Fruit fly (Drosophila melanogaster) whole organism, embryonic: ENCODE measurements around the gene sni.

ENCODE experiments used
- CG1024 ChIP-seq: fragments of 200-800 bp; sonication (Bioruptor generic); IDR thresholded peaks from 2 replicates; pipeline ENCODE4 v1.3.6; 2022; ENCODE audit warnings: missing biosample characterization, missing genetic modification characterization
- CG10366 ChIP-seq: fragments of 200-800 bp; sonication (Bioruptor generic); IDR thresholded peaks from 2 replicates; pipeline ENCODE4 v1.3.6; 2022; ENCODE audit warnings: missing biosample characterization, missing genetic modification characterization
- CG10959 ChIP-seq: fragments of 200-800 bp; sonication (Bioruptor generic); IDR thresholded peaks from 2 replicates; pipeline ENCODE4 v1.3.6; 2022; ENCODE audit warnings: missing biosample characterization, missing genetic modification characterization
- CG12071 ChIP-seq: fragments of 200-800 bp; sonication (Bioruptor generic); optimal IDR thresholded peaks from 3 replicates; lab custom pipeline; 2018; ENCODE audit warnings: missing biosample characterization, mild to moderate bottlenecking, missing genetic modification characterization
- CG14710 ChIP-seq: fragments of 200-800 bp; sonication (Bioruptor generic); optimal IDR thresholded peaks from 3 replicates; lab custom pipeline; 2019; ENCODE audit warnings: missing biosample characterization, mild to moderate bottlenecking, missing genetic modification characterization, moderate library complexity
- CG14860 ChIP-seq: fragments of 200-800 bp; sonication (Bioruptor generic); IDR thresholded peaks from 3 replicates; pipeline ENCODE4 v1.3.6; 2022; ENCODE audit warnings: missing biosample characterization, missing genetic modification characterization; ENCODE audit not compliant: partially characterized antibody
- CG1647 ChIP-seq: fragments of 200-800 bp; sonication (Bioruptor generic); optimal IDR thresholded peaks from 3 replicates; lab custom pipeline; 2016; ENCODE audit warnings: missing biosample characterization, missing genetic modification characterization
- CG17361 ChIP-seq: fragments of 200-800 bp; sonication (Bioruptor generic); IDR thresholded peaks from 3 replicates; pipeline ENCODE4 v1.3.6; 2022; ENCODE audit warnings: missing biosample characterization, missing genetic modification characterization
- CG18599 ChIP-seq: fragments of 200-800 bp; sonication (Bioruptor generic); optimal IDR thresholded peaks from 3 replicates; lab custom pipeline; 2017; ENCODE audit warnings: missing biosample characterization, missing genetic modification characterization, mild to moderate bottlenecking, moderate library complexity, missing genetic modification reagents
- CG18619 ChIP-seq: fragments of 200-800 bp; sonication (Bioruptor generic); optimal IDR thresholded peaks from 3 replicates; lab custom pipeline; 2017; ENCODE audit warnings: missing biosample characterization, mild to moderate bottlenecking, missing genetic modification characterization
- CG4282 ChIP-seq: fragments of 200-800 bp; sonication (Bioruptor generic); optimal IDR thresholded peaks from 2 replicates; lab custom pipeline; 2016; ENCODE audit warnings: missing biosample characterization, missing genetic modification characterization
- CG4820 ChIP-seq: fragments of 200-800 bp; sonication (Bioruptor generic); optimal IDR thresholded peaks from 3 replicates; lab custom pipeline; 2016; ENCODE audit warnings: missing biosample characterization, missing genetic modification characterization
- CG6654 ChIP-seq: fragments of 200-800 bp; sonication (Bioruptor generic); optimal IDR thresholded peaks from 2 replicates; lab custom pipeline; 2017; ENCODE audit warnings: missing biosample characterization, mild to moderate bottlenecking, missing genetic modification characterization
- CG8478 ChIP-seq: fragments of >200 bp; optimal IDR thresholded peaks from 2 replicates; lab custom pipeline; 2018
- CG9437 ChIP-seq: fragments of 200-800 bp; sonication (Bioruptor generic); optimal IDR thresholded peaks from 2 replicates; lab custom pipeline; 2018; ENCODE audit warnings: missing biosample characterization, mild to moderate bottlenecking, missing genetic modification characterization
- CG9817 ChIP-seq: fragments of 200-800 bp; sonication (Bioruptor generic); optimal IDR thresholded peaks from 2 replicates; lab custom pipeline; 2018; ENCODE audit warnings: missing biosample characterization, mild to moderate bottlenecking, missing genetic modification characterization, moderate library complexity
- Dip2 ChIP-seq: fragments of 200-800 bp; sonication (Bioruptor generic); IDR thresholded peaks from 2 replicates; pipeline ENCODE4 v1.3.6; 2022; ENCODE audit warnings: missing biosample characterization, missing genetic modification characterization
- Ets65A ChIP-seq: fragments of 200-800 bp; sonication (Bioruptor generic); peaks from one replicate; lab custom pipeline; 2016; ENCODE audit warnings: missing biosample characterization, missing genetic modification characterization
- Gug ChIP-seq: fragments of 200-800 bp; sonication (Bioruptor generic); IDR thresholded peaks from 4 replicates; pipeline ENCODE4 v1.3.6; 2022; ENCODE audit warnings: missing biosample characterization, missing genetic modification characterization
- Hmx ChIP-seq: fragments of 200-800 bp; sonication (Bioruptor generic); optimal IDR thresholded peaks from 2 replicates; lab custom pipeline; 2016; ENCODE audit warnings: missing biosample characterization, missing genetic modification characterization
- Lhr ChIP-seq: fragments of 200-800 bp; sonication (Bioruptor generic); optimal IDR thresholded peaks from 3 replicates; lab custom pipeline; 2017; ENCODE audit warnings: mild to moderate bottlenecking, missing biosample characterization, missing genetic modification reagents, missing genetic modification characterization
- Max ChIP-seq: fragments of 200-800 bp; sonication (Bioruptor generic); optimal IDR thresholded peaks from 2 replicates; lab custom pipeline; 2016; ENCODE audit warnings: missing biosample characterization, mild to moderate bottlenecking, missing genetic modification characterization
- NK7.1 ChIP-seq: fragments of 200-800 bp; sonication (Bioruptor generic); optimal IDR thresholded peaks from 3 replicates; lab custom pipeline; 2016; ENCODE audit warnings: missing biosample characterization, missing genetic modification characterization
- NfI ChIP-seq: fragments of 200-800 bp; sonication (Bioruptor generic); optimal IDR thresholded peaks from 3 replicates; lab custom pipeline; 2018; ENCODE audit warnings: missing biosample characterization, mild to moderate bottlenecking, missing genetic modification characterization, moderate library complexity
- Opbp ChIP-seq: fragments of 200-800 bp; sonication (Bioruptor generic); IDR thresholded peaks from 3 replicates; pipeline ENCODE4 v1.3.6; 2022; ENCODE audit warnings: missing biosample characterization, missing genetic modification characterization; ENCODE audit not compliant: partially characterized antibody
- Scr ChIP-seq: fragments of 200-800 bp; sonication (Bioruptor generic); IDR thresholded peaks from 2 replicates; pipeline ENCODE4 v1.3.6; 2022; ENCODE audit warnings: missing biosample characterization, missing genetic modification characterization; ENCODE audit not compliant: partially characterized antibody
- Sox102F ChIP-seq: fragments of 200-800 bp; sonication (Bioruptor generic); optimal IDR thresholded peaks from 2 replicates; lab custom pipeline; 2018; ENCODE audit warnings: missing biosample characterization, mild to moderate bottlenecking, missing genetic modification characterization, moderate library complexity
- Trl ChIP-seq, 3 experiments: fragments of >200 bp in 2 of 3; fragments of 200-800 bp in 1 of 3; sonication (Bioruptor generic) in 1 of 3; optimal IDR thresholded peaks; 2 replicates in 1 of 3; 3 replicates in 2 of 3; lab custom pipeline; 2016 to 2017; ENCODE audit warnings: missing biosample characterization in 1 of 3, missing genetic modification characterization in 1 of 3
- amos ChIP-seq: fragments of 200-800 bp; sonication (Bioruptor generic); IDR thresholded peaks from 2 replicates; pipeline ENCODE4 v1.3.6; 2022; ENCODE audit warnings: missing biosample characterization, missing genetic modification characterization; ENCODE audit not compliant: partially characterized antibody
- ara ChIP-seq: fragments of 200-800 bp; sonication (Bioruptor generic); IDR thresholded peaks from 2 replicates; pipeline ENCODE4 v1.3.6; 2022; ENCODE audit warnings: missing biosample characterization, missing genetic modification characterization
- cad ChIP-seq: fragments of >200 bp; optimal IDR thresholded peaks from 2 replicates; lab custom pipeline; 2017; ENCODE audit warnings: missing biosample characterization, missing genetic modification characterization
- chinmo ChIP-seq: fragments of 200-800 bp; sonication (Bioruptor generic); IDR thresholded peaks from 4 replicates; pipeline ENCODE4 v1.3.6; 2022; ENCODE audit warnings: missing biosample characterization, missing genetic modification characterization; ENCODE audit not compliant: partially characterized antibody
- da ChIP-seq: fragments of 200-800 bp; sonication (Bioruptor generic); optimal IDR thresholded peaks from 2 replicates; lab custom pipeline; 2016; ENCODE audit warnings: missing biosample characterization, missing genetic modification characterization
- dpn ChIP-seq, 2 experiments: fragments of 200-800 bp; sonication (Bioruptor generic); optimal IDR thresholded peaks; 3 replicates each; lab custom pipeline; 2016; ENCODE audit warnings: missing biosample characterization in 2 of 2, missing genetic modification characterization in 2 of 2
- ewg ChIP-seq: fragments of 200-800 bp; sonication (Bioruptor generic); optimal IDR thresholded peaks from 3 replicates; lab custom pipeline; 2017; ENCODE audit warnings: mild to moderate bottlenecking, missing biosample characterization, missing genetic modification reagents, missing genetic modification characterization
- fd64A ChIP-seq: fragments of 200-800 bp; sonication (Bioruptor generic); optimal IDR thresholded peaks from 3 replicates; lab custom pipeline; 2018; ENCODE audit warnings: missing biosample characterization, mild to moderate bottlenecking, missing genetic modification characterization
- fru ChIP-seq: fragments of >200 bp; optimal IDR thresholded peaks from 2 replicates; lab custom pipeline; 2017
- hb ChIP-seq: fragments of 200-800 bp; sonication (Bioruptor generic); IDR thresholded peaks from 3 replicates; pipeline ENCODE4 v1.3.6; 2022; ENCODE audit warnings: missing biosample characterization, missing genetic modification characterization; ENCODE audit not compliant: partially characterized antibody
- knrl ChIP-seq: fragments of 200-800 bp; sonication (Bioruptor generic); IDR thresholded peaks from 3 replicates; pipeline ENCODE4 v1.3.6; 2022; ENCODE audit warnings: missing biosample characterization, missing genetic modification characterization; ENCODE audit not compliant: partially characterized antibody
- mam ChIP-seq: fragments of 200-800 bp; sonication (Bioruptor generic); optimal IDR thresholded peaks from 3 replicates; lab custom pipeline; 2016; ENCODE audit warnings: missing biosample characterization, missing genetic modification characterization
- mld ChIP-seq: fragments of 200-800 bp; sonication (Bioruptor generic); IDR thresholded peaks from 3 replicates; pipeline ENCODE4 v1.3.6; 2022; ENCODE audit warnings: missing biosample characterization, missing genetic modification characterization; ENCODE audit not compliant: partially characterized antibody
- nmo ChIP-seq: fragments of 200-800 bp; sonication (Bioruptor generic); optimal IDR thresholded peaks from 2 replicates; lab custom pipeline; 2018; ENCODE audit warnings: missing biosample characterization, mild to moderate bottlenecking, missing genetic modification characterization, moderate library complexity
- pzg ChIP-seq: fragments of 200-800 bp; sonication (Bioruptor generic); optimal IDR thresholded peaks from 3 replicates; lab custom pipeline; 2018; ENCODE audit warnings: missing biosample characterization, mild to moderate bottlenecking, missing genetic modification characterization, moderate library complexity
- ro ChIP-seq: fragments of 200-800 bp; sonication (Bioruptor generic); IDR thresholded peaks from 2 replicates; pipeline ENCODE4 v1.3.6; 2022; ENCODE audit warnings: missing biosample characterization, missing genetic modification characterization
- sqz ChIP-seq: fragments of 200-800 bp; sonication (Bioruptor generic); optimal IDR thresholded peaks from 3 replicates; lab custom pipeline; 2018; ENCODE audit warnings: missing biosample characterization, mild to moderate bottlenecking, missing genetic modification characterization
- tgo ChIP-seq: fragments of 200-800 bp; sonication (Bioruptor generic); IDR thresholded peaks from 3 replicates; pipeline ENCODE4 v1.3.6; 2022; ENCODE audit warnings: missing biosample characterization, missing genetic modification characterization

sni gene

DNA sequence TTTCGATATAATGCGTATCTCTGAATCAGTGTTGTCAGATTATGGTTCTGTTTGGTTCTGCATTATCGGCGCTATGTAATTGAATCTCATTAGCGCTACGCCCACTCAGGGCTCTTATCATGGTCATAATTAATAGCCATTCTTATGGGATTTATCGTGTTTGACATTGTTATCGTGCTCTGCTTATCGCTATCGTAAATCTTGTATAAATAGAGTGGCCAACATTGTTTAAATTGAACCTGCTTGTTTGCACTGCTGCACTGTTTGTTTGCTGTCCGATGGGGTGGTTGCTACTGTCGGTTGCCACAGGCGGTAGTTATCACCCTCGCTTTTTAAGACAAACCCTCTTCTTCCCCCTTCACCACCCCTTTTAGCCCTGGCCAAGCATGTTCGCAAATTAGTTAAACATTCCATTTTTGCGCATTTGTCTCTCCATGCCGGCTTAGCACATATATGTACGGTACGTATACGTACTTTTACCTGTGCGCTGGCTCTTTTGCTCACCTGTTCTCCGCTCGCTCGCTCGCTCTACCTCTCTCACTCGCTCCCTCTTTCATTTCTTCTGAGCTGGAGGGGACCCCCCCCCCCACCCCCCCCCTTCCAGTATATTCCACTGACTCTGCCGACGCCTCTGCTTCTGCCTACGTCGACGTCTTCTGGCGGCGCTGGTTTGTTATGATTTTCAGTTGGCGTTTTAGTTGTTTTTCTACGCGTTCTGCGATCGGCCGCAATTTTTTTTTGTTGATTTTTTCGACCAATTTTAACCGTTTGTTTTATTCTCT, 13.7 kb downstream of the sni start (continued):
- TF ChIP-seq NfI (GFP tag; lab: Kevin White, UChicago): no peak
- TF ChIP-seq CG4820 (GFP tag; lab: Kevin White, UChicago): peak; percentile 13
- peak; percentile 44 for TF ChIP-seq CG14710 (tag; lab: Kevin White, UChicago)
- TF ChIP-seq tgo (GFP tag; lab: Robert Waterston, UW): no peak
- TF ChIP-seq hb (GFP tag; lab: Robert Waterston, UW): no peak
- TF ChIP-seq Lhr (GFP tag; lab: Kevin White, UChicago): peak; percentile 44
- TF ChIP-seq CG9817 (tag; lab: Kevin White, UChicago): no peak
- TF ChIP-seq CG18599 (GFP tag; lab: Kevin White, UChicago): peak; percentile 74
- TF ChIP-seq ara: 0 out of 2 replicates have a peak, but pooled peaks have one; percentile 42
- TF ChIP-seq Gug: no peak
- TF ChIP-seq mam (GFP tag; lab: Kevin White, UChicago): no peak
- TF ChIP-seq CG12071 (GFP tag; lab: Kevin White, UChicago): peak; percentile 83
- TF ChIP-seq Trl (optimal IDR thresholded peaks at IDR 0.05; lab: Kevin White, UChicago): peak; percentile 31 to 39
- TF ChIP-seq Trl (GFP tag; optimal IDR thresholded peaks at IDR 0.05; lab: Kevin White, UChicago): peak; percentile 45

DNA sequence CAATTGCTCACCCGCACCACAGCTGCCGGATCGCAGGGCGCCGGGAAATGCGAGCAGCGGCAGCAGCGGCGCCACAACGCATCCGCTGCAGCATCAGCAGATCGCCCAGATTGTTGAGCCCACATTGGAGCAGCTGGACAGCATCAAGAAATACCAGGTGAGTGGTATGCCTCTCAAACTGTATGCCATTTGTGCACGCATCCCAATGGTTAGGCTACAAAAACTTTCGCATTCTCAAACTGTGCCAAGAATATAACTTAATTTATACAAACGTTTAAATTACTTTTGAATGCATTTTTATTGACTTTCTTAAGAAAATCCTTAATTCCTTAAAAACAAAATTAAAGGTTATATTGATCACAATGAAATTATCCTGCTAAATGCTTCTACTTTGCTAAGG, 15.9 kb downstream of the sni start:
- 0 out of 3 replicates have a peak, but pooled peaks have one; percentile 11 for TF ChIP-seq Opbp
- no peak for TF ChIP-seq CG10959 (GFP tag; lab: Robert Waterston, UW)
- peak; percentile 41; the same call in 1 of the 3 replicates for TF ChIP-seq knrl (GFP tag; lab: Robert Waterston, UW)
- no peak for TF ChIP-seq CG10366 (GFP tag; lab: Robert Waterston, UW)
- TF ChIP-seq CG18619 (GFP tag; lab: Kevin White, UChicago): no peak
- peak; percentile 53 for TF ChIP-seq Ets65A (GFP tag; lab: Kevin White, UChicago)
- 0 out of 4 replicates have a peak, but pooled peaks have one; percentile 29 for TF ChIP-seq chinmo (GFP tag; lab: Robert Waterston, UW)
- TF ChIP-seq CG6654: peak; percentile 98
- peak; percentile 85 for TF ChIP-seq cad (GFP tag; lab: Kevin White, UChicago)
- peak; percentile 37; the same call in 1 of the 2 replicates for TF ChIP-seq amos
- peak; percentile 32; the same call in 1 of the 3 replicates for TF ChIP-seq CG14860 (GFP tag; lab: Robert Waterston, UW)
- peak; percentile 11 for TF ChIP-seq CG8478 (lab: Kevin White, UChicago)

DNA sequence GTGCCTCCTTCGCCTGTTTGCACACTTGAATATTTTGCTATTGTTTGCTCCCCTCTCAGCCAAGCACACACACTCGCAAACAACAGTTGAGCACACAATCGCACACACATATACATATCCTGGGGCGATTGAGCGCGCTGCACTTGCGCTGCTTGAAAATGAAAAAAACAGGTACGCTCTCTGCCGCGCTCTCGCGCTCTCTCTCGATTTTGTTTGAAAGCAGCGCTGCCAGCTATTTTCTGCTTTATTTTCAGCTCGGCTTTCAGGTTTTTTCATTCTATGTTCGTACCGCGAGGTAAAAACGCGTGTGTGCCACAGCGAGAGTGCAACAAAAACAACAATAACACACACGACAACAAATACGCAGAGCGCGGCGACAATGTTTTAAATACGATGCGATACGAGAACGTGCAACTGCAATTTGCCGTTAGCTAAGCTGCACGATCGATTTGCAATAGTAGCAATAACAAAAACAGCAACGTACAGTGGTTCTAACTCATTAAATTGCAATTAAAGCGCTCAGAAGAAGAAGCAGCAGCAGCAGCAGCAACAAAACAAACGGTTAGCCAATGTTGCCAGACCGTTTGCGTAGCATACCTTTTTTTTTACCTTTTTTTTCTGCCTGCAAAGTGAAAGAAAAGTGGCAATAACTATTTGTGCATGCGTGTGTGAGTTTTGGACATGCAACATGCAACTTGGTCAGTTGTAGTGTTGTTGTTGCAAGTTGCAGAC, 27.8 kb downstream of the sni start:
- TF ChIP-seq nmo: no peak
- TF ChIP-seq Hmx (GFP tag; lab: Kevin White, UChicago): no peak
- TF ChIP-seq NK7.1: no peak
- TF ChIP-seq ewg (GFP tag; lab: Kevin White, UChicago): no peak
- TF ChIP-seq pzg (GFP tag; lab: Kevin White, UChicago): no peak
- no peak for TF ChIP-seq CG1647
- no peak for TF ChIP-seq dpn (GFP tag; optimal IDR thresholded peaks at IDR 0.05; lab: Kevin White, UChicago)
- TF ChIP-seq Dip2 (GFP tag; lab: Robert Waterston, UW): no peak
- no peak for TF ChIP-seq CG1024
- TF ChIP-seq CG4282 (GFP tag; lab: Kevin White, UChicago): no peak
- no peak for TF ChIP-seq CG9437
- no peak for TF ChIP-seq fru (lab: Kevin White, UChicago)
- no peak for TF ChIP-seq Sox102F
- TF ChIP-seq Max (GFP tag; lab: Kevin White, UChicago): no peak
- peak; percentile 67 for TF ChIP-seq sqz
- TF ChIP-seq ro: no peak
- no peak for TF ChIP-seq mld (GFP tag; lab: Robert Waterston, UW)
- TF ChIP-seq CG17361 (GFP tag; lab: Robert Waterston, UW): no peak
- no peak for TF ChIP-seq Scr (GFP tag; lab: Robert Waterston, UW)
- no peak for TF ChIP-seq fd64A (GFP tag; lab: Kevin White, UChicago)
- no peak for TF ChIP-seq da
